Fruit fly (Drosophila melanogaster): ENCODE data around the gene CG11438.

DNA sequence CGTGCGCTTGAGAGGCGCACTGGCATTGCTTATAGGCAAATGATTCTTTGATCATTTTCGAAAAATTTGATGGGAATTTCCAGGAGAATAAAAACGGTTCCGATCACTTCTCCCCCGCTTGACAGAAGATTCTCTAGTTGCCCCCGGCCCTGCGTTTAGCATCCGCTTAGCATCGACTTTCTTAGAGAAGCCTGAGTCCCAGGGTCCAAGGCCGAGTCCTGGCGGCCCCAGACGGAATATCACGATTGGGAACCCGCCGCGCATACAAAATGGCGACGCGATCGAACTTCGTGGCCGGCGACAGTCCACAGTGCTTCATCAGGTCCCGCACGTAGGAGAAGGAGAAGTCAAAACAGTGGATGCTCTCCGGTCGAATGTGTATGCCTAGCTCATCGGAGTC is 38.3 kb downstream of the CG11438 start, which contains the start of gene CG43331:
- TF ChIP-seq CTCF (optimal IDR thresholded peaks at IDR 0.05) (no peak), CG8478 (optimal IDR thresholded peaks at IDR 0.05) (no peak)

Data from S2 (cell line).